Worm (Caenorhabditis elegans) whole organism, late embryonic: ENCODE data around the gene spe-51.
A peak's percentile ranks its signal among the peaks of the same experiment; 100 is the strongest.

ENCODE experiments used
- C08G9.2 ChIP-seq: sonication (generic microtip); optimal IDR thresholded peaks from 2 replicates; lab custom pipeline; 2016; ENCODE audit warnings: mild to moderate bottlenecking, missing genetic modification characterization, moderate library complexity, missing compliant biosample characterization
- K02D7.2 ChIP-seq: sonication (generic microtip); optimal IDR thresholded peaks from 2 replicates; lab custom pipeline; 2017; ENCODE audit warnings: mild to moderate bottlenecking, missing genetic modification characterization, missing compliant biosample characterization
- ahr-1 ChIP-seq: sonication (generic microtip); optimal IDR thresholded peaks from 2 replicates; lab custom pipeline; 2016; ENCODE audit warnings: missing genetic modification characterization, missing compliant biosample characterization
- ama-1 ChIP-seq: fragments of 150-350 bp; optimal IDR thresholded peaks from 2 replicates; lab custom pipeline; 2014
- ceh-14 ChIP-seq: sonication (generic microtip); optimal IDR thresholded peaks from 2 replicates; lab custom pipeline; 2016; ENCODE audit warnings: missing genotype, missing genetic modification characterization, missing compliant biosample characterization
- ceh-18 ChIP-seq: sonication (generic microtip); optimal IDR thresholded peaks from 2 replicates; lab custom pipeline; 2016; ENCODE audit warnings: missing genetic modification characterization, missing compliant biosample characterization
- ceh-19 ChIP-seq: fragments of 200-800 bp; sonication (Bioruptor generic); optimal IDR thresholded peaks from 2 replicates; lab custom pipeline; 2018; ENCODE audit warnings: mild to moderate bottlenecking, missing genetic modification characterization, missing compliant biosample characterization
- ceh-2 ChIP-seq: sonication (generic microtip); optimal IDR thresholded peaks from 2 replicates; lab custom pipeline; 2016; ENCODE audit warnings: missing genotype, missing genetic modification characterization, missing compliant biosample characterization
- ceh-31 ChIP-seq: sonication (generic microtip); optimal IDR thresholded peaks from 2 replicates; lab custom pipeline; 2016; ENCODE audit warnings: missing genetic modification characterization, missing compliant biosample characterization
- ceh-45 ChIP-seq: fragments of 200-800 bp; sonication (Bioruptor generic); IDR thresholded peaks from 2 replicates; pipeline ENCODE4 v1.3.6; 2022; ENCODE audit warnings: missing genetic modification reagents, missing genetic modification characterization, missing compliant biosample characterization
- elt-2 ChIP-seq: sonication (generic microtip); optimal IDR thresholded peaks from 2 replicates; lab custom pipeline; 2016; ENCODE audit warnings: missing genetic modification reagents, missing genetic modification characterization, missing compliant biosample characterization
- ets-4 ChIP-seq: sonication (generic microtip); optimal IDR thresholded peaks from 2 replicates; lab custom pipeline; 2016; ENCODE audit warnings: missing genetic modification characterization, missing compliant biosample characterization
- fax-1 ChIP-seq: sonication (generic microtip); optimal IDR thresholded peaks from 2 replicates; lab custom pipeline; 2016; ENCODE audit warnings: missing genotype, missing genetic modification characterization, missing compliant biosample characterization
- fkh-6 ChIP-seq: sonication (generic microtip); optimal IDR thresholded peaks from 2 replicates; lab custom pipeline; 2016; ENCODE audit warnings: missing genetic modification characterization, missing compliant biosample characterization
- gmeb-2 ChIP-seq: sonication (generic microtip); optimal IDR thresholded peaks from 2 replicates; lab custom pipeline; 2016; ENCODE audit warnings: missing genetic modification characterization, inconsistent platforms, missing compliant biosample characterization
- hlh-6 ChIP-seq: sonication (generic microtip); optimal IDR thresholded peaks from 2 replicates; lab custom pipeline; 2016; ENCODE audit warnings: missing genotype, missing genetic modification characterization, missing compliant biosample characterization
- hlh-8 ChIP-seq: sonication (generic microtip); optimal IDR thresholded peaks from 2 replicates; lab custom pipeline; 2016; ENCODE audit warnings: missing genotype, missing genetic modification characterization, missing compliant biosample characterization
- madf-2 ChIP-seq: sonication (generic microtip); optimal IDR thresholded peaks from 2 replicates; lab custom pipeline; 2017; ENCODE audit warnings: missing genetic modification characterization, missing compliant biosample characterization
- nfya-1 ChIP-seq: sonication (generic microtip); optimal IDR thresholded peaks from 2 replicates; lab custom pipeline; 2017; ENCODE audit warnings: missing genetic modification characterization, mild to moderate bottlenecking, missing compliant biosample characterization, antibody characterized with exemption, moderate library complexity
- nhr-11 ChIP-seq: fragments of 150-350 bp; optimal IDR thresholded peaks from 2 replicates; lab custom pipeline; 2014; ENCODE audit warnings: missing biosample characterization, missing genetic modification characterization
- npax-4 ChIP-seq: sonication (generic microtip); optimal IDR thresholded peaks from 2 replicates; lab custom pipeline; 2016; ENCODE audit warnings: missing genetic modification characterization, missing compliant biosample characterization
- pat-9 ChIP-seq: fragments of 200-800 bp; sonication (Bioruptor generic); optimal IDR thresholded peaks from 2 replicates; lab custom pipeline; 2018; ENCODE audit warnings: mild to moderate bottlenecking, missing genetic modification characterization, moderate library complexity, missing compliant biosample characterization
- pha-4 ChIP-seq: fragments of 150-350 bp; optimal IDR thresholded peaks from 2 replicates; lab custom pipeline; 2018; ENCODE audit warnings: missing biosample characterization, missing genetic modification reagents, missing genetic modification characterization
- pros-1 ChIP-seq: fragments of 150-350 bp; optimal IDR thresholded peaks from 2 replicates; lab custom pipeline; 2014; ENCODE audit warnings: missing biosample characterization, missing genetic modification reagents, missing genetic modification characterization
- ref-2 ChIP-seq: sonication (generic microtip); optimal IDR thresholded peaks from 2 replicates; lab custom pipeline; 2016; ENCODE audit warnings: missing genetic modification characterization, missing compliant biosample characterization
- rnt-1 ChIP-seq: sonication (generic microtip); optimal IDR thresholded peaks from 2 replicates; lab custom pipeline; 2016; ENCODE audit warnings: missing genetic modification characterization, missing compliant biosample characterization
- sdc-2 ChIP-seq: sonication (generic microtip); optimal IDR thresholded peaks from 2 replicates; lab custom pipeline; 2016; ENCODE audit warnings: missing genotype, missing genetic modification characterization, missing compliant biosample characterization
- tbx-2 ChIP-seq: sonication (generic microtip); optimal IDR thresholded peaks from 2 replicates; lab custom pipeline; 2016; ENCODE audit warnings: missing genetic modification characterization, missing compliant biosample characterization
- tbx-7 ChIP-seq: sonication (generic microtip); optimal IDR thresholded peaks from 2 replicates; lab custom pipeline; 2016; ENCODE audit warnings: missing genotype, missing genetic modification characterization, missing compliant biosample characterization
- unc-86 ChIP-seq: sonication (generic microtip); optimal IDR thresholded peaks from 2 replicates; lab custom pipeline; 2016; ENCODE audit warnings: missing genetic modification characterization, missing compliant biosample characterization
- zip-5 ChIP-seq: sonication (generic microtip); optimal IDR thresholded peaks from 2 replicates; lab custom pipeline; 2016; ENCODE audit warnings: missing genetic modification characterization, missing compliant biosample characterization

spe-51 gene

ce11 chrIV:4703911-4704310 lies 11.3 kb downstream of the spe-51 start, which contains the start of gene ogdh-1:
ogdh-1 (minus strand) TSS chrIV:4704011.
- TF ChIP-seq ceh-31 (tag; lab: Kevin White, UChicago) = no peak
- no peak for TF ChIP-seq ceh-18 (tag; lab: Kevin White, UChicago)
- no peak for TF ChIP-seq ama-1 (lab: Kevin White, UChicago)
- no peak for TF ChIP-seq pat-9 (tag; lab: Kevin White, UChicago)
- TF ChIP-seq rnt-1 (tag; lab: Kevin White, UChicago) = no peak
- no peak for TF ChIP-seq hlh-8
- TF ChIP-seq nhr-11 = no peak
- TF ChIP-seq ceh-2 = no peak
- no peak for TF ChIP-seq ahr-1 (tag; lab: Kevin White, UChicago)
- TF ChIP-seq K02D7.2 (tag; lab: Kevin White, UChicago) = no peak
- no peak for TF ChIP-seq C08G9.2
- no peak for TF ChIP-seq nfya-1 (tag; lab: Kevin White, UChicago)
- no peak for TF ChIP-seq hlh-6 (tag; lab: Kevin White, UChicago)
- no peak for TF ChIP-seq madf-2 (tag; lab: Kevin White, UChicago)
- TF ChIP-seq fkh-6 (tag; lab: Kevin White, UChicago) = no peak
- TF ChIP-seq zip-5 (tag; lab: Kevin White, UChicago) = no peak

ce11 chrIV:4705182-4705581 lies 12.6 kb downstream of the spe-51 start:
- TF ChIP-seq rnt-1 (tag; lab: Kevin White, UChicago) (peak; percentile 16), tbx-2 (peak; percentile 51), tbx-7 (tag; lab: Kevin White, UChicago) (no peak), ref-2 (tag; lab: Kevin White, UChicago) (peak; percentile 20), ceh-31 (tag; lab: Kevin White, UChicago) (peak; percentile 69), gmeb-2 (tag; lab: Kevin White, UChicago) (no peak), hlh-6 (tag; lab: Kevin White, UChicago) (no peak), C08G9.2 (peak; percentile 40), ceh-18 (tag; lab: Kevin White, UChicago) (peak; percentile 58), sdc-2 (tag; lab: Kevin White, UChicago) (peak; percentile 9), ceh-14 (tag; lab: Kevin White, UChicago) (peak; percentile 51), nfya-1 (tag; lab: Kevin White, UChicago) (peak; percentile 75)

- TF ChIP-seq nfya-1 (tag; lab: Kevin White, UChicago) (peak; percentile 73), pha-4 (tag; lab: Kevin White, UChicago) (no peak)
- TF ChIP-seq, all 69 proteins: peak for 1
These were observed 13.4 kb downstream of the spe-51 start for ce11 chrIV:4705922-4706321.

- no peak for TF ChIP-seq rnt-1 (tag; lab: Kevin White, UChicago)
These were observed 17.9 kb downstream of the spe-51 start, which contains the start of gene cif-1 for ce11 chrIV:4710459-4710858. cif-1 (minus strand) TSS chrIV:4710755.

ce11 chrIV:4712376-4712775 lies 19.8 kb downstream of the spe-51 start, which contains the start of gene yars-2:
yars-2 (minus strand) TSS chrIV:4712624.
- peak; percentile 13 for TF ChIP-seq hlh-8
- TF ChIP-seq ets-4 (tag; lab: Kevin White, UChicago) = peak; percentile 59
- no peak for TF ChIP-seq ceh-19 (GFP tag; lab: Kevin White, UChicago)
- no peak for TF ChIP-seq nfya-1 (tag; lab: Kevin White, UChicago)
- peak; percentile 83 for TF ChIP-seq ceh-2
- TF ChIP-seq ceh-31 (tag; lab: Kevin White, UChicago) = peak; percentile 74
- no peak for TF ChIP-seq ceh-45
- peak; percentile 73 for TF ChIP-seq tbx-2
- no peak for TF ChIP-seq madf-2 (tag; lab: Kevin White, UChicago)
- TF ChIP-seq npax-4 (tag; lab: Kevin White, UChicago) = no peak
- peak; percentile 26 for TF ChIP-seq zip-5 (tag; lab: Kevin White, UChicago)
- TF ChIP-seq elt-2 (tag; lab: Kevin White, UChicago) = peak; percentile 31
- peak; percentile 16 for TF ChIP-seq tbx-7 (tag; lab: Kevin White, UChicago)
- peak; percentile 27 for TF ChIP-seq fax-1
- TF ChIP-seq unc-86 (tag; lab: Kevin White, UChicago) = no peak
- peak; percentile 63 for TF ChIP-seq C08G9.2
- TF ChIP-seq pros-1 (tag; lab: Kevin White, UChicago) = no peak
- TF ChIP-seq ref-2 (tag; lab: Kevin White, UChicago) = peak; percentile 33
